Worm (Caenorhabditis elegans) whole organism, young adult: Measurements from ENCODE around the gene sri-69.

Experiments used
- D2030.7 ChIP-seq: fragments of 200-800 bp; sonication (Bioruptor generic); IDR thresholded peaks from 2 replicates; pipeline ENCODE4 v1.3.6; 2022; ENCODE audit warnings: missing genetic modification reagents, missing genetic modification characterization, missing compliant biosample characterization
- F10E7.11 ChIP-seq: sonication (generic microtip); optimal IDR thresholded peaks from 2 replicates; lab custom pipeline; 2017; ENCODE audit warnings: mild to moderate bottlenecking, missing genetic modification characterization, moderate library complexity, missing compliant biosample characterization
- F22D6.2 ChIP-seq: sonication (generic microtip); optimal IDR thresholded peaks from 2 replicates; lab custom pipeline; 2016; ENCODE audit warnings: mild to moderate bottlenecking, missing genetic modification characterization, missing compliant biosample characterization
- F57C9.4 ChIP-seq: sonication (generic microtip); optimal IDR thresholded peaks from 2 replicates; lab custom pipeline; 2017; ENCODE audit warnings: mild to moderate bottlenecking, missing genetic modification characterization, missing compliant biosample characterization
- Y53G8AR.9 ChIP-seq: fragments of 200-800 bp; sonication (Bioruptor generic); conservative IDR thresholded peaks from 2 replicates; pipeline ENCODE4 v1.3.6; 2022; ENCODE audit warnings: missing genetic modification reagents, missing genetic modification characterization, missing compliant biosample characterization
- Y95B8A.8 ChIP-seq: fragments of 200-800 bp; sonication (Bioruptor generic); IDR thresholded peaks from 2 replicates; pipeline ENCODE4 v1.3.6; 2022; ENCODE audit warnings: missing genetic modification reagents, missing genetic modification characterization, missing compliant biosample characterization
- ama-1 ChIP-seq, 3 experiments: fragments of 150-350 bp in 1 of 3; sonication (generic microtip) in 2 of 3; optimal IDR thresholded peaks; 2 replicates each; lab custom pipeline; 2014 to 2018; ENCODE audit warnings: missing biosample characterization in 2 of 3, missing genetic modification characterization in 2 of 3, missing genetic modification reagents in 2 of 3
- aptf-3 ChIP-seq: fragments of 200-800 bp; sonication (Bioruptor generic); IDR thresholded peaks from 2 replicates; pipeline ENCODE4 v1.3.6; 2022; ENCODE audit warnings: missing genetic modification characterization, missing compliant biosample characterization
- athp-1 ChIP-seq: sonication (generic microtip); optimal IDR thresholded peaks from 2 replicates; lab custom pipeline; 2017; ENCODE audit warnings: mild to moderate bottlenecking, missing genetic modification characterization, missing compliant biosample characterization
- attf-3 ChIP-seq: fragments of 200-800 bp; sonication (Bioruptor generic); conservative IDR thresholded peaks from 2 replicates; pipeline ENCODE4 v1.3.6; 2022; ENCODE audit warnings: missing genetic modification reagents, missing genetic modification characterization, missing compliant biosample characterization
- attf-5 ChIP-seq: fragments of 200-800 bp; sonication (Bioruptor generic); optimal IDR thresholded peaks from 2 replicates; lab custom pipeline; 2018; ENCODE audit warnings: mild to moderate bottlenecking, missing genetic modification characterization, missing compliant biosample characterization
- cebp-2 ChIP-seq: fragments of 200-800 bp; sonication (Bioruptor generic); IDR thresholded peaks from 2 replicates; pipeline ENCODE4 v1.3.6; 2022; ENCODE audit warnings: missing genetic modification characterization, missing compliant biosample characterization
- ceh-27 ChIP-seq: fragments of 200-800 bp; sonication (Bioruptor generic); optimal IDR thresholded peaks from 2 replicates; lab custom pipeline; 2018; ENCODE audit warnings: mild to moderate bottlenecking, missing genetic modification characterization, moderate library complexity, missing compliant biosample characterization
- ceh-40 ChIP-seq: fragments of 200-800 bp; sonication (Bioruptor generic); IDR thresholded peaks from 2 replicates; pipeline ENCODE4 v1.3.6; 2022; ENCODE audit warnings: missing genetic modification characterization, missing compliant biosample characterization
- ceh-79 ChIP-seq: sonication (generic microtip); optimal IDR thresholded peaks from 2 replicates; lab custom pipeline; 2017; ENCODE audit warnings: mild to moderate bottlenecking, missing genetic modification characterization, missing compliant biosample characterization
- dox-1 ChIP-seq: fragments of 200-800 bp; sonication (Bioruptor generic); IDR thresholded peaks from 2 replicates; pipeline ENCODE4 v1.3.6; 2022; ENCODE audit warnings: missing genetic modification reagents, missing genetic modification characterization, missing compliant biosample characterization
- dpff-1 ChIP-seq: sonication (generic microtip); optimal IDR thresholded peaks from 2 replicates; lab custom pipeline; 2017; ENCODE audit warnings: mild to moderate bottlenecking, missing genetic modification characterization, missing compliant biosample characterization
- fkh-3 ChIP-seq: sonication (generic microtip); optimal IDR thresholded peaks from 2 replicates; lab custom pipeline; 2016; ENCODE audit warnings: mild to moderate bottlenecking, missing genetic modification characterization, missing compliant biosample characterization
- him-1 ChIP-seq: sonication (generic microtip); optimal IDR thresholded peaks from 2 replicates; lab custom pipeline; 2016; ENCODE audit warnings: missing genotype, missing genetic modification reagents, missing genetic modification characterization, missing compliant biosample characterization
- hlh-12 ChIP-seq: sonication (generic microtip); optimal IDR thresholded peaks from 2 replicates; lab custom pipeline; 2016; ENCODE audit warnings: missing genetic modification characterization, missing compliant biosample characterization
- hlh-26 ChIP-seq: fragments of 200-800 bp; sonication (Bioruptor generic); conservative IDR thresholded peaks from 2 replicates; pipeline ENCODE4 v1.3.6; 2022; ENCODE audit warnings: missing genetic modification reagents, missing genetic modification characterization, missing compliant biosample characterization
- hmg-1.2 ChIP-seq: fragments of 200-800 bp; sonication (Bioruptor generic); IDR thresholded peaks from 2 replicates; pipeline ENCODE4 v1.3.6; 2022; ENCODE audit warnings: missing genetic modification reagents, missing genetic modification characterization, missing compliant biosample characterization
- hrde-1 ChIP-seq: sonication (generic microtip); optimal IDR thresholded peaks from 2 replicates; lab custom pipeline; 2016; ENCODE audit warnings: missing genetic modification characterization, mild to moderate bottlenecking, missing compliant biosample characterization, moderate library complexity, missing genotype, missing genetic modification reagents, borderline replicate concordance
- hsf-1 ChIP-seq: fragments of 200-800 bp; sonication (Bioruptor generic); IDR thresholded peaks from 2 replicates; pipeline ENCODE4 v1.3.6; 2022; ENCODE audit warnings: missing genetic modification reagents, missing genetic modification characterization, missing compliant biosample characterization
- lin-26 ChIP-seq: fragments of 200-800 bp; sonication (Bioruptor generic); IDR thresholded peaks from 2 replicates; pipeline ENCODE4 v1.3.6; 2022; ENCODE audit warnings: missing genetic modification reagents, missing genetic modification characterization, missing compliant biosample characterization
- lin-35 ChIP-seq, 3 experiments: fragments of 150-350 bp in 2 of 3; sonication (generic microtip) in 1 of 3; optimal IDR thresholded peaks; 2 replicates each; lab custom pipeline; 2014 to 2018; ENCODE audit warnings: missing biosample characterization in 3 of 3, missing genetic modification characterization in 3 of 3, missing genetic modification reagents in 3 of 3
- lin-54 ChIP-seq: fragments of 200-800 bp; sonication (Bioruptor generic); optimal IDR thresholded peaks from 2 replicates; lab custom pipeline; 2018; ENCODE audit warnings: mild to moderate bottlenecking, missing genetic modification characterization, missing compliant biosample characterization
- lsl-1 ChIP-seq: fragments of 200-800 bp; sonication (Bioruptor generic); optimal IDR thresholded peaks from 2 replicates; lab custom pipeline; 2018; ENCODE audit warnings: mild to moderate bottlenecking, missing genetic modification characterization, moderate library complexity, missing compliant biosample characterization
- madf-10 ChIP-seq: sonication (generic microtip); optimal IDR thresholded peaks from 2 replicates; lab custom pipeline; 2016; ENCODE audit warnings: mild to moderate bottlenecking, missing genetic modification characterization, missing compliant biosample characterization
- madf-3 ChIP-seq: fragments of 200-800 bp; sonication (Bioruptor generic); IDR thresholded peaks from 2 replicates; pipeline ENCODE4 v1.3.6; 2022; ENCODE audit warnings: missing genetic modification reagents, missing genetic modification characterization, missing compliant biosample characterization
- mes-4 ChIP-seq: sonication (generic microtip); optimal IDR thresholded peaks from 2 replicates; lab custom pipeline; 2016; ENCODE audit warnings: missing genotype, missing genetic modification characterization, missing compliant biosample characterization
- nfya-1 ChIP-seq: sonication (generic microtip); optimal IDR thresholded peaks from 2 replicates; lab custom pipeline; 2017; ENCODE audit warnings: antibody characterized with exemption, missing compliant biosample characterization, missing genetic modification characterization, borderline replicate concordance; ENCODE audit not compliant: insufficient read depth
- nfya-2 ChIP-seq: fragments of 200-800 bp; sonication (Bioruptor generic); IDR thresholded peaks from 2 replicates; pipeline ENCODE4 v1.3.6; 2022; ENCODE audit warnings: missing genetic modification reagents, missing genetic modification characterization, missing compliant biosample characterization
- nhr-80 ChIP-seq: sonication (generic microtip); optimal IDR thresholded peaks from 2 replicates; lab custom pipeline; 2016; ENCODE audit warnings: missing genetic modification characterization, missing compliant biosample characterization
- pbrm-1 ChIP-seq: fragments of 200-800 bp; sonication (Bioruptor generic); IDR thresholded peaks from 2 replicates; pipeline ENCODE4 v1.3.6; 2022; ENCODE audit warnings: missing genetic modification reagents, missing genetic modification characterization, missing compliant biosample characterization
- repo-1 ChIP-seq: sonication (generic microtip); optimal IDR thresholded peaks from 2 replicates; lab custom pipeline; 2017; ENCODE audit warnings: mild to moderate bottlenecking, missing genetic modification characterization, missing compliant biosample characterization
- snpc-1.1 ChIP-seq: sonication (generic microtip); optimal IDR thresholded peaks from 2 replicates; lab custom pipeline; 2017; ENCODE audit warnings: missing genetic modification characterization, mild to moderate bottlenecking, missing compliant biosample characterization, antibody characterized with exemption, moderate library complexity, missing genotype, missing genetic modification reagents; ENCODE audit not compliant: insufficient read depth
- snpc-3.4 ChIP-seq: sonication (generic microtip); optimal IDR thresholded peaks from 2 replicates; lab custom pipeline; 2017; ENCODE audit warnings: missing genetic modification characterization, mild to moderate bottlenecking, missing compliant biosample characterization, antibody characterized with exemption, moderate library complexity, missing genotype, missing genetic modification reagents
- tbp1 ChIP-seq: fragments of 200-800 bp; sonication (Bioruptor generic); optimal IDR thresholded peaks from 2 replicates; lab custom pipeline; 2018; ENCODE audit warnings: mild to moderate bottlenecking, missing genetic modification characterization, missing compliant biosample characterization
- tbx-9 ChIP-seq: sonication (generic microtip); optimal IDR thresholded peaks from 2 replicates; lab custom pipeline; 2016; ENCODE audit warnings: borderline replicate concordance, missing genetic modification characterization, inconsistent platforms, missing compliant biosample characterization
- unc-62 ChIP-seq: fragments of 150-350 bp; optimal IDR thresholded peaks from 2 replicates; lab custom pipeline; 2014; ENCODE audit warnings: missing biosample characterization, missing genetic modification reagents, missing genetic modification characterization
- xnd-1 ChIP-seq: sonication (generic microtip); optimal IDR thresholded peaks from 2 replicates; lab custom pipeline; 2016; ENCODE audit warnings: missing genotype, missing genetic modification reagents, missing genetic modification characterization, missing compliant biosample characterization
- zim-3 ChIP-seq: sonication (generic microtip); optimal IDR thresholded peaks from 2 replicates; lab custom pipeline; 2017; ENCODE audit warnings: mild to moderate bottlenecking, missing genetic modification characterization, moderate library complexity, missing compliant biosample characterization
- ztf-28 ChIP-seq: fragments of 200-800 bp; sonication (Bioruptor generic); IDR thresholded peaks from 2 replicates; pipeline ENCODE4 v1.3.6; 2022; ENCODE audit warnings: missing genetic modification reagents, missing genetic modification characterization, missing compliant biosample characterization

Gene sri-69

DNA sequence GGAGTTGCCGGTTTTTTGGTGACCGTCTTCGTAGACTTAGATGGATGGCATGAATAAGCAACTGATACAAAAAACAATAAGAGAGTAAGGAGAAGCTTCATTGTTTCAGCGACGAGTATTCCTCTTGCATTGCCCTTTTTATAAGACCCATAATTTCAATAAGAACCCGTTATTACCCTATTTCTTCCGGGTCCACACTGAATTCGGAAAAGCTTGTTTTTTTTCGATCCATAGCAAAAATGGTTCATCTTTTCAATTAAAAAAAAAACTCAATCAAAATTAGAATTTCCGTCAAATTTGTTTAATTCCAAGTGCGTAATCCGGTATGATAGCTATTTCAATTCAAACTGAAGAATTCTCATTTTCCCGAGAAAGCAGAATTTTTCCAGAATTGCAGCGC, 21.2 kb downstream of the sri-69 start, which contains the start of gene Y102A5C.40:
Gene Y102A5C.40 (minus strand): TSS at position 101 of the 400 bp plus-strand sequence.
- TF ChIP-seq D2030.7 (GFP tag; lab: Robert Waterston, UW) (no peak), lin-26 (no peak), madf-10 (tag; lab: Kevin White, UChicago) (no peak), nfya-2 (GFP tag; lab: Robert Waterston, UW) (no peak), attf-3 (GFP tag; lab: Robert Waterston, UW) (no peak), ceh-27 (GFP tag; lab: Kevin White, UChicago) (no peak), Y95B8A.8 (GFP tag; lab: Robert Waterston, UW) (no peak), nhr-80 (tag; lab: Kevin White, UChicago) (no peak), repo-1 (tag; lab: Kevin White, UChicago) (no peak), ama-1 (optimal IDR thresholded peaks at IDR 0.05; lab: Kevin White, UChicago) (no peak), ama-1 (GFP tag; optimal IDR thresholded peaks at IDR 0.05; lab: Kevin White, UChicago) (no peak), mes-4 (tag; lab: Kevin White, UChicago) (no peak), him-1 (tag; lab: Kevin White, UChicago) (no peak), zim-3 (no peak), hrde-1 (tag; lab: Kevin White, UChicago) (no peak), athp-1 (tag; lab: Kevin White, UChicago) (no peak), dpff-1 (no peak), lsl-1 (GFP tag; lab: Kevin White, UChicago) (no peak), Y53G8AR.9 (GFP tag; lab: Robert Waterston, UW) (no peak), ztf-28 (no peak)

DNA sequence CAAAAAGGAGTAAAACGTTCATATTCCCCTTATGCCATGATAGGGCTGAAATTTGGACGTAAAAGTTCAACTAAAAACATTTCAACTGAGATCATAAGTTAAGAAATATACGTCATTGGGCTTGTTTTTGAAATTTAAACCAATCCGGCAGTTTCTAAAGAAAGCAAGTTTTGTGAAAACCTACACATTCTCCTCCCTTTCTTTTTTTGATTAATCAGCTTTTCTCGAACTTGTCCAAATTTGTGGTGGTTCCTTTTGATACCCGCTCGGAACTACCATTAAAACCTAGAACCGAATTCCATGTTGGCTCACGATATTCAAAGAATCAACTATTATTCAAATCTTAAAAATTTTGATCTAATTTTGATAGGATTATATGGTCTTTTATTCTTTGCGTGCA, 27.8 kb downstream of the sri-69 start, which contains the start of gene srz-54:
Gene srz-54 (plus strand): TSS at position 301 of the 400 bp plus-strand sequence.
- TF ChIP-seq fkh-3 (tag; lab: Kevin White, UChicago) (no peak), ama-1 (optimal IDR thresholded peaks at IDR 0.05; lab: Kevin White, UChicago) (no peak), ama-1 (GFP tag; optimal IDR thresholded peaks at IDR 0.05; lab: Kevin White, UChicago) (no peak), dox-1 (GFP tag; lab: Robert Waterston, UW) (no peak), tbp1 (GFP tag; lab: Kevin White, UChicago) (no peak), lin-54 (GFP tag; lab: Kevin White, UChicago) (no peak), cebp-2 (GFP tag; lab: Robert Waterston, UW) (no peak), F10E7.11 (tag; lab: Kevin White, UChicago) (no peak), madf-3 (GFP tag; lab: Robert Waterston, UW) (no peak), nfya-1 (tag; lab: Kevin White, UChicago) (no peak), snpc-1.1 (tag; lab: Kevin White, UChicago) (no peak), ceh-79 (no peak), F57C9.4 (tag; lab: Kevin White, UChicago) (no peak), athp-1 (tag; lab: Kevin White, UChicago) (no peak), aptf-3 (no peak), Y95B8A.8 (GFP tag; lab: Robert Waterston, UW) (no peak)

DNA sequence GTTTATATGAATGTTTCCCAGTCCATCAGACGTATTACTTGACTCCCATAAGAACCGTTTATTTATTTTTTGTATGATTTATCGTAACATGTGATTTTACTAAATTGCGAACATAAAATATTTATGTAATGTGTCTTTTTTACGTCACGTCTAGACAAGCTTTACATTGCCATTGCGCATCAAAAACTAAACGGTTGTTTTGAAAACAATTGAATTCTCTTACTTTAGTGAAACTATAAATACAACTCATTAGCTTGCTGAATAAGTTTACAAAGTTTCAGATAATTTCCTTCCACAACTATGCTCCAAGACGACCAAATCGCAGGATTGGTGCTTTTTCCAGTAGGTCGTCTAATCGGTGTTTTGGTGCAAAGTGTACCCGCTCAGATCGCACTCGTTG, 33.3 kb downstream of the sri-69 start, which contains the start of gene srx-54:
Gene srx-54 (plus strand): TSS at position 301 of the 400 bp plus-strand sequence.
- TF ChIP-seq madf-10 (tag; lab: Kevin White, UChicago) (no peak), lin-35 (GFP tag; optimal IDR thresholded peaks at IDR 0.05; lab: Kevin White, UChicago) (no peak), athp-1 (tag; lab: Kevin White, UChicago) (no peak), lin-26 (no peak), ztf-28 (no peak), tbx-9 (tag; lab: Kevin White, UChicago) (no peak), xnd-1 (tag; lab: Kevin White, UChicago) (no peak), attf-5 (GFP tag; lab: Kevin White, UChicago) (no peak), snpc-3.4 (tag; lab: Kevin White, UChicago) (no peak), hlh-12 (tag; lab: Kevin White, UChicago) (no peak), hsf-1 (GFP tag; lab: Robert Waterston, UW) (no peak), pbrm-1 (no peak), F57C9.4 (tag; lab: Kevin White, UChicago) (no peak), F22D6.2 (tag; lab: Kevin White, UChicago) (no peak), hmg-1.2 (GFP tag; lab: Robert Waterston, UW) (no peak), aptf-3 (no peak), ceh-40 (no peak), unc-62 (no peak), hlh-26 (GFP tag; lab: Robert Waterston, UW) (no peak)
